Fruit fly (Drosophila melanogaster) whole organism, embryonic: ENCODE results near the gene CG7582.

Experiments
- Atf-2 ChIP-seq: fragments of 200-800 bp; sonication (Bioruptor generic); optimal IDR thresholded peaks from 2 replicates; lab custom pipeline; 2016; ENCODE audit warnings: missing biosample characterization, missing genetic modification characterization
- Bgb ChIP-seq: fragments of 200-800 bp; sonication (Bioruptor generic); IDR thresholded peaks from 2 replicates; pipeline ENCODE4 v1.3.6; 2022; ENCODE audit warnings: missing biosample characterization, missing genetic modification characterization; ENCODE audit not compliant: partially characterized antibody
- BtbVII ChIP-seq: fragments of 200-800 bp; sonication (Bioruptor generic); optimal IDR thresholded peaks from 3 replicates; lab custom pipeline; 2017; ENCODE audit warnings: missing biosample characterization, mild to moderate bottlenecking, missing genetic modification characterization
- C15 ChIP-seq: fragments of 200-800 bp; sonication (Bioruptor generic); IDR thresholded peaks from 3 replicates; pipeline ENCODE4 v1.3.6; 2022; ENCODE audit warnings: missing biosample characterization, missing genetic modification characterization
- CG1024 ChIP-seq: fragments of 200-800 bp; sonication (Bioruptor generic); IDR thresholded peaks from 2 replicates; pipeline ENCODE4 v1.3.6; 2022; ENCODE audit warnings: missing biosample characterization, missing genetic modification characterization
- CG10462 ChIP-seq: fragments of 200-800 bp; sonication (Bioruptor generic); optimal IDR thresholded peaks from 2 replicates; lab custom pipeline; 2016; ENCODE audit warnings: missing biosample characterization, missing genetic modification characterization
- CG10543 ChIP-seq: fragments of 200-800 bp; sonication (Bioruptor generic); optimal IDR thresholded peaks from 3 replicates; lab custom pipeline; 2017; ENCODE audit warnings: missing biosample characterization, mild to moderate bottlenecking, missing genetic modification characterization, moderate library complexity
- CG11398 ChIP-seq: fragments of 200-800 bp; sonication (Bioruptor generic); optimal IDR thresholded peaks from 2 replicates; lab custom pipeline; 2016; ENCODE audit warnings: missing biosample characterization, missing genetic modification characterization
- CG11504 ChIP-seq: fragments of 200-800 bp; sonication (Bioruptor generic); optimal IDR thresholded peaks from 3 replicates; lab custom pipeline; 2019; ENCODE audit warnings: missing biosample characterization, mild to moderate bottlenecking, missing genetic modification characterization, moderate library complexity
- CG11695 ChIP-seq: fragments of 200-800 bp; sonication (Bioruptor generic); IDR thresholded peaks from 3 replicates; pipeline ENCODE4 v1.3.6; 2022; ENCODE audit warnings: missing biosample characterization, missing genetic modification characterization
- CG1233 ChIP-seq: fragments of 200-800 bp; sonication (Bioruptor generic); optimal IDR thresholded peaks from 4 replicates; lab custom pipeline; 2018; ENCODE audit warnings: missing biosample characterization, mild to moderate bottlenecking, missing genetic modification characterization
- CG13775 ChIP-seq: fragments of 200-800 bp; sonication (Bioruptor generic); optimal IDR thresholded peaks from 3 replicates; lab custom pipeline; 2017; ENCODE audit warnings: missing biosample characterization, mild to moderate bottlenecking, missing genetic modification characterization
- CG14965 ChIP-seq: fragments of 200-800 bp; sonication (Bioruptor generic); optimal IDR thresholded peaks from 2 replicates; lab custom pipeline; 2016; ENCODE audit warnings: missing biosample characterization, missing genetic modification characterization, borderline replicate concordance
- CG17802 ChIP-seq: fragments of 200-800 bp; sonication (Bioruptor generic); optimal IDR thresholded peaks from 2 replicates; lab custom pipeline; 2018; ENCODE audit warnings: missing biosample characterization, mild to moderate bottlenecking, missing genetic modification characterization, moderate library complexity
- CG1792 ChIP-seq: fragments of 200-800 bp; sonication (Bioruptor generic); optimal IDR thresholded peaks from 2 replicates; lab custom pipeline; 2016; ENCODE audit warnings: missing biosample characterization, missing genetic modification characterization
- CG18619 ChIP-seq: fragments of 200-800 bp; sonication (Bioruptor generic); optimal IDR thresholded peaks from 3 replicates; lab custom pipeline; 2017; ENCODE audit warnings: missing biosample characterization, mild to moderate bottlenecking, missing genetic modification characterization
- CG2116 ChIP-seq: fragments of 200-800 bp; sonication (Bioruptor generic); optimal IDR thresholded peaks from 3 replicates; lab custom pipeline; 2018; ENCODE audit warnings: missing biosample characterization, mild to moderate bottlenecking, missing genetic modification characterization
- CG2889 ChIP-seq: fragments of 200-800 bp; sonication (Bioruptor generic); IDR thresholded peaks from 3 replicates; pipeline ENCODE4 v1.3.6; 2022; ENCODE audit warnings: missing biosample characterization, missing genetic modification characterization
- CG30431 ChIP-seq: fragments of 200-800 bp; sonication (Bioruptor generic); optimal IDR thresholded peaks from 2 replicates; lab custom pipeline; 2017; ENCODE audit warnings: missing biosample characterization, missing genetic modification characterization
- CG32532 ChIP-seq: fragments of 200-800 bp; sonication (Bioruptor generic); IDR thresholded peaks from 2 replicates; pipeline ENCODE4 v1.3.6; 2022; ENCODE audit warnings: missing biosample characterization, missing genetic modification characterization
- CG34224 ChIP-seq: fragments of 200-800 bp; sonication (Bioruptor generic); IDR thresholded peaks from 3 replicates; pipeline ENCODE4 v1.3.6; 2022; ENCODE audit warnings: missing biosample characterization, missing genetic modification characterization; ENCODE audit not compliant: partially characterized antibody
- CG6854 ChIP-seq: fragments of 200-800 bp; sonication (Bioruptor generic); optimal IDR thresholded peaks from 3 replicates; lab custom pipeline; 2017; ENCODE audit warnings: missing biosample characterization, mild to moderate bottlenecking, missing genetic modification characterization
- CG8089 ChIP-seq: fragments of 200-800 bp; sonication (Bioruptor generic); optimal IDR thresholded peaks from 3 replicates; lab custom pipeline; 2016; ENCODE audit warnings: missing biosample characterization, missing genetic modification characterization
- CG8924 ChIP-seq: fragments of 200-800 bp; optimal IDR thresholded peaks from 3 replicates; lab custom pipeline; 2019; ENCODE audit warnings: missing biosample characterization, mild to moderate bottlenecking, missing genetic modification characterization, moderate library complexity
- Dad ChIP-seq: fragments of 200-800 bp; sonication (Bioruptor generic); optimal IDR thresholded peaks from 3 replicates; lab custom pipeline; 2016; ENCODE audit warnings: missing biosample characterization, missing genetic modification characterization
- Dref ChIP-seq: fragments of 200-800 bp; sonication (Bioruptor generic); IDR thresholded peaks from 2 replicates; pipeline ENCODE4 v1.3.6; 2022; ENCODE audit warnings: missing biosample characterization, missing genetic modification characterization
- GATAe ChIP-seq: fragments of 200-800 bp; sonication (Bioruptor generic); conservative IDR thresholded peaks from 2 replicates; pipeline ENCODE4 v1.3.6; 2022; ENCODE audit warnings: missing biosample characterization, missing genetic modification characterization
- Gsc ChIP-seq: fragments of 200-800 bp; sonication (Bioruptor generic); IDR thresholded peaks from 2 replicates; pipeline ENCODE4 v1.3.6; 2022; ENCODE audit warnings: missing biosample characterization, missing genetic modification characterization
- Lhr ChIP-seq: fragments of 200-800 bp; sonication (Bioruptor generic); optimal IDR thresholded peaks from 3 replicates; lab custom pipeline; 2017; ENCODE audit warnings: mild to moderate bottlenecking, missing biosample characterization, missing genetic modification reagents, missing genetic modification characterization
- Myb ChIP-seq: fragments of 200-800 bp; sonication (Bioruptor generic); optimal IDR thresholded peaks from 2 replicates; lab custom pipeline; 2016; ENCODE audit warnings: missing biosample characterization, missing genetic modification characterization
- NC2β ChIP-seq: fragments of 200-800 bp; sonication (Bioruptor generic); optimal IDR thresholded peaks from 2 replicates; lab custom pipeline; 2016; ENCODE audit warnings: missing biosample characterization, missing genetic modification characterization
- NfI ChIP-seq: fragments of 200-800 bp; sonication (Bioruptor generic); optimal IDR thresholded peaks from 3 replicates; lab custom pipeline; 2018; ENCODE audit warnings: missing biosample characterization, mild to moderate bottlenecking, missing genetic modification characterization, moderate library complexity
- Rfx ChIP-seq: fragments of 200-800 bp; sonication (Bioruptor generic); IDR thresholded peaks from 2 replicates; pipeline ENCODE4 v1.3.6; 2022; ENCODE audit warnings: missing biosample characterization, missing genetic modification characterization
- Six4 ChIP-seq: fragments of 200-800 bp; sonication (Bioruptor generic); optimal IDR thresholded peaks from 2 replicates; lab custom pipeline; 2016; ENCODE audit warnings: missing biosample characterization, missing genetic modification characterization
- TFAM ChIP-seq: fragments of 200-800 bp; sonication (Bioruptor generic); optimal IDR thresholded peaks from 2 replicates; lab custom pipeline; 2017; ENCODE audit warnings: missing biosample characterization, missing genetic modification characterization, inconsistent platforms
- Trl ChIP-seq, 3 experiments: fragments of >200 bp in 2 of 3; fragments of 200-800 bp in 1 of 3; sonication (Bioruptor generic) in 1 of 3; optimal IDR thresholded peaks; 2 replicates in 1 of 3; 3 replicates in 2 of 3; lab custom pipeline; 2016 to 2017; ENCODE audit warnings: missing biosample characterization in 1 of 3, missing genetic modification characterization in 1 of 3
- abd-A ChIP-seq: fragments of 200-800 bp; sonication (Bioruptor generic); optimal IDR thresholded peaks from 3 replicates; lab custom pipeline; 2019; ENCODE audit warnings: missing biosample characterization, mild to moderate bottlenecking, missing genetic modification characterization, moderate library complexity
- amos ChIP-seq: fragments of 200-800 bp; sonication (Bioruptor generic); IDR thresholded peaks from 2 replicates; pipeline ENCODE4 v1.3.6; 2022; ENCODE audit warnings: missing biosample characterization, missing genetic modification characterization; ENCODE audit not compliant: partially characterized antibody
- aop ChIP-seq: fragments of 200-800 bp; sonication (Bioruptor generic); IDR thresholded peaks from 2 replicates; pipeline ENCODE4 v1.3.6; 2022; ENCODE audit warnings: missing biosample characterization, missing genetic modification characterization
- disco-r ChIP-seq: fragments of 200-800 bp; sonication (Bioruptor generic); optimal IDR thresholded peaks from 2 replicates; lab custom pipeline; 2016; ENCODE audit warnings: missing biosample characterization, missing genetic modification characterization
- gem ChIP-seq: fragments of 200-800 bp; sonication (Bioruptor generic); optimal IDR thresholded peaks from 2 replicates; lab custom pipeline; 2019; ENCODE audit warnings: missing biosample characterization, mild to moderate bottlenecking, missing genetic modification characterization, moderate library complexity
- knrl ChIP-seq: fragments of 200-800 bp; sonication (Bioruptor generic); IDR thresholded peaks from 3 replicates; pipeline ENCODE4 v1.3.6; 2022; ENCODE audit warnings: missing biosample characterization, missing genetic modification characterization; ENCODE audit not compliant: partially characterized antibody
- p53 ChIP-seq: fragments of 200-800 bp; sonication (Bioruptor generic); optimal IDR thresholded peaks from 2 replicates; lab custom pipeline; 2016; ENCODE audit warnings: missing biosample characterization, missing genetic modification characterization
- prd ChIP-seq, 3 experiments: fragments of >200 bp in 2 of 3; fragments of 200-800 bp in 1 of 3; sonication (Bioruptor generic) in 1 of 3; optimal IDR thresholded peaks in 2 of 3; IDR thresholded peaks in 1 of 3; 2 replicates in 2 of 3; 3 replicates in 1 of 3; pipeline versions ENCODE4 v1.3.6 to Lab custom; 2017 to 2022; ENCODE audit warnings: missing biosample characterization in 1 of 3, missing genetic modification characterization in 1 of 3
- repo ChIP-seq: fragments of 200-800 bp; sonication (Bioruptor generic); optimal IDR thresholded peaks from 2 replicates; lab custom pipeline; 2016; ENCODE audit warnings: missing biosample characterization, missing genetic modification characterization
- schlank ChIP-seq: fragments of 200-800 bp; sonication (Bioruptor generic); optimal IDR thresholded peaks from 2 replicates; lab custom pipeline; 2018; ENCODE audit warnings: missing biosample characterization, mild to moderate bottlenecking, missing genetic modification characterization
- seq ChIP-seq: fragments of 200-800 bp; sonication (Bioruptor generic); IDR thresholded peaks from 2 replicates; pipeline ENCODE4 v1.3.6; 2022; ENCODE audit warnings: missing biosample characterization, missing genetic modification characterization
- tx ChIP-seq: fragments of 200-800 bp; sonication (Bioruptor generic); optimal IDR thresholded peaks from 2 replicates; lab custom pipeline; 2016; ENCODE audit warnings: missing biosample characterization, missing genetic modification characterization
- wdn ChIP-seq: fragments of 200-800 bp; sonication (Bioruptor generic); IDR thresholded peaks from 2 replicates; pipeline ENCODE4 v1.3.6; 2022; ENCODE audit warnings: missing biosample characterization, missing genetic modification characterization

The CG7582 gene

dm6 chr3R:29716782-29717317 is 34.8 kb upstream of the CG7582 start, which contains the start of gene Obp99b (continued):
- peak; percentile 98 for TF ChIP-seq CG14965 (GFP tag; lab: Kevin White, UChicago)
- peak; percentile 55 for TF ChIP-seq schlank (tag; lab: Kevin White, UChicago)
- TF ChIP-seq CG11695 (GFP tag; lab: Robert Waterston, UW) = peak; percentile 69; the same call in 2 of the 3 replicates
- TF ChIP-seq CG10543 (GFP tag; lab: Kevin White, UChicago) = peak; percentile 63
- TF ChIP-seq NC2β (GFP tag; lab: Kevin White, UChicago) = peak; percentile 82
- peak; percentile 51 for TF ChIP-seq TFAM (GFP tag; lab: Kevin White, UChicago)
- no peak for TF ChIP-seq prd (optimal IDR thresholded peaks at IDR 0.05; lab: Kevin White, UChicago)
- TF ChIP-seq prd (GFP tag; IDR thresholded peaks at IDR 0.05; lab: Robert Waterston, UW) = peak; percentile 77
- TF ChIP-seq gem (tag; lab: Kevin White, UChicago) = peak; percentile 56
- TF ChIP-seq NfI (GFP tag; lab: Kevin White, UChicago) = peak; percentile 91
- no peak for TF ChIP-seq amos (GFP tag; lab: Robert Waterston, UW)
- TF ChIP-seq CG11504 = peak; percentile 58
- TF ChIP-seq aop (GFP tag; lab: Robert Waterston, UW) = peak; percentile 35; the same call in 1 of the 2 replicates
- no peak for TF ChIP-seq abd-A (tag; lab: Kevin White, UChicago)
- TF ChIP-seq Dref (GFP tag; lab: Robert Waterston, UW) = 0 out of 2 replicates have a peak, but pooled peaks have one; percentile 10
- peak; percentile 23 for TF ChIP-seq CG2116 (GFP tag; lab: Kevin White, UChicago)
- TF ChIP-seq CG2889 (GFP tag; lab: Robert Waterston, UW) = no peak
- TF ChIP-seq disco-r (GFP tag; lab: Kevin White, UChicago) = peak; percentile 69
- peak; percentile 63 for TF ChIP-seq Six4 (GFP tag; lab: Kevin White, UChicago)
- TF ChIP-seq CG34224 = peak; percentile 17; the same call in 1 of the 3 replicates
- TF ChIP-seq BtbVII = peak; percentile 79
- no peak for TF ChIP-seq Gsc
- TF ChIP-seq GATAe (GFP tag; lab: Robert Waterston, UW) = peak; percentile 63
- TF ChIP-seq CG10462 = peak; percentile 9
- TF ChIP-seq CG18619 = peak; percentile 73
- TF ChIP-seq CG8924 (tag; lab: Kevin White, UChicago) = peak; percentile 11
- peak; percentile 82 for TF ChIP-seq CG1233 (GFP tag; lab: Kevin White, UChicago)
- TF ChIP-seq CG1792 = peak; percentile 60
- peak; percentile 75 for TF ChIP-seq Lhr (GFP tag; lab: Kevin White, UChicago)
- TF ChIP-seq CG11398 (GFP tag; lab: Kevin White, UChicago) = peak; percentile 58
- peak; percentile 77 for TF ChIP-seq Atf-2 (GFP tag; lab: Kevin White, UChicago)
- TF ChIP-seq CG6854 (GFP tag; lab: Kevin White, UChicago) = peak; percentile 67
- peak; percentile 91 for TF ChIP-seq Rfx (GFP tag; lab: Robert Waterston, UW)
- peak; percentile 83 for TF ChIP-seq CG1024
- TF ChIP-seq seq (GFP tag; lab: Robert Waterston, UW) = peak; percentile 64; the same call in 1 of the 2 replicates
- 0 out of 2 replicates have a peak, but pooled peaks have one; percentile 46 for TF ChIP-seq wdn (GFP tag; lab: Robert Waterston, UW)
- no peak for TF ChIP-seq knrl
- peak; percentile 63 for TF ChIP-seq Dad (GFP tag; lab: Kevin White, UChicago)
- peak; percentile 80 for TF ChIP-seq CG13775 (GFP tag; lab: Kevin White, UChicago)
- TF ChIP-seq C15 (GFP tag; lab: Robert Waterston, UW) = 0 out of 3 replicates have a peak, but pooled peaks have one; percentile 35
- TF ChIP-seq CG32532 = peak; percentile 91
- TF ChIP-seq Bgb (GFP tag; lab: Robert Waterston, UW) = no peak
- peak; percentile 82 for TF ChIP-seq CG17802 (tag; lab: Kevin White, UChicago)
- TF ChIP-seq repo (GFP tag; lab: Kevin White, UChicago) = peak; percentile 75
- peak; percentile 57 for TF ChIP-seq p53 (GFP tag; lab: Kevin White, UChicago)
- peak; percentile 83 for TF ChIP-seq CG30431
- TF ChIP-seq CG8089 (GFP tag; lab: Kevin White, UChicago) = peak; percentile 85
- peak; percentile 58 for TF ChIP-seq tx (GFP tag; lab: Kevin White, UChicago)
- peak; percentile 46 for TF ChIP-seq Myb (GFP tag; lab: Kevin White, UChicago)
- peak in 1 of 2 experiments; percentile 10 for TF ChIP-seq Trl (optimal IDR thresholded peaks at IDR 0.05; lab: Kevin White, UChicago)
- peak; percentile 85 for TF ChIP-seq Trl (GFP tag; optimal IDR thresholded peaks at IDR 0.05; lab: Kevin White, UChicago)
